Worm (Caenorhabditis elegans): ENCODE results near the gene clec-24.

Gene clec-24

ce11 chrV:16880679-16881078 lies 18.9 kb downstream of the clec-24 start, which contains the start of gene F09C6.14:
Gene F09C6.14, plus strand, starts transcription at chrV:16880979.
- TF ChIP-seq flt-1 (GFP tag; IDR thresholded peaks at IDR 0.05) (no peak), sea-1 (GFP tag; conservative IDR thresholded peaks at IDR 0.05) (no peak), hmg-4 (GFP tag; optimal IDR thresholded peaks at IDR 0.05) (no peak), ceh-36 (tag; optimal IDR thresholded peaks at IDR 0.05) (no peak), scrt-1 (GFP tag; IDR thresholded peaks at IDR 0.05) (no peak), ets-7 (tag; optimal IDR thresholded peaks at IDR 0.05) (no peak), ama-1 (optimal IDR thresholded peaks at IDR 0.05) (no peak), hnd-1 (tag; optimal IDR thresholded peaks at IDR 0.05) (no peak), hmbx-1 (tag; optimal IDR thresholded peaks at IDR 0.05) (no peak), tbx-11 (GFP tag; IDR thresholded peaks at IDR 0.05) (no peak), ceh-13 (GFP tag; optimal IDR thresholded peaks at IDR 0.05) (no peak), tbx-37 (GFP tag; conservative IDR thresholded peaks at IDR 0.05) (no peak)

- TF ChIP-seq tbx-37 (GFP tag; conservative IDR thresholded peaks at IDR 0.05) (no peak), tra-4 (tag; optimal IDR thresholded peaks at IDR 0.05) (no peak), ceh-36 (tag; optimal IDR thresholded peaks at IDR 0.05) (no peak), sea-1 (GFP tag; conservative IDR thresholded peaks at IDR 0.05) (no peak), hmg-4 (GFP tag; optimal IDR thresholded peaks at IDR 0.05) (no peak), hmbx-1 (tag; optimal IDR thresholded peaks at IDR 0.05) (no peak), ceh-13 (GFP tag; optimal IDR thresholded peaks at IDR 0.05) (no peak), pes-1 (GFP tag; IDR thresholded peaks at IDR 0.05) (no peak), ama-1 (optimal IDR thresholded peaks at IDR 0.05) (no peak), aly-1 (tag; optimal IDR thresholded peaks at IDR 0.05) (no peak), tbx-11 (GFP tag; IDR thresholded peaks at IDR 0.05) (no peak), hnd-1 (tag; optimal IDR thresholded peaks at IDR 0.05) (no peak)
These were observed 20.6 kb downstream of the clec-24 start, which contains the start of the genes F09C6.11 and F09C6.12 for ce11 chrV:16882260-16882918. Gene F09C6.11, minus strand, starts transcription at chrV:16882310. Gene F09C6.12, plus strand, starts transcription at chrV:16882868.

ce11 chrV:16884744-16885143 lies 22.9 kb downstream of the clec-24 start, which contains the start of gene F09C6.13:
Gene F09C6.13, plus strand, starts transcription at chrV:16885044.
- TF ChIP-seq hnd-1 (tag; optimal IDR thresholded peaks at IDR 0.05) (no peak), hmbx-1 (tag; optimal IDR thresholded peaks at IDR 0.05) (no peak), ets-7 (tag; optimal IDR thresholded peaks at IDR 0.05) (no peak), pes-1 (GFP tag; IDR thresholded peaks at IDR 0.05) (no peak), ceh-13 (GFP tag; optimal IDR thresholded peaks at IDR 0.05) (no peak), aly-1 (tag; optimal IDR thresholded peaks at IDR 0.05) (no peak), tbx-37 (GFP tag; conservative IDR thresholded peaks at IDR 0.05) (no peak), F13C5.2 (tag; optimal IDR thresholded peaks at IDR 0.05) (no peak), tra-4 (tag; optimal IDR thresholded peaks at IDR 0.05) (no peak), ama-1 (optimal IDR thresholded peaks at IDR 0.05) (no peak), ceh-36 (tag; optimal IDR thresholded peaks at IDR 0.05) (no peak), scrt-1 (GFP tag; IDR thresholded peaks at IDR 0.05) (no peak), B0310.2 (tag; optimal IDR thresholded peaks at IDR 0.05) (no peak)

- no peak for TF ChIP-seq ets-7 (tag; optimal IDR thresholded peaks at IDR 0.05)
These were observed 27.0 kb downstream of the clec-24 start, which contains the start of the genes ifas-2 and fbxa-44 for ce11 chrV:16888788-16889325. Gene ifas-2, minus strand, starts transcription at chrV:16888888. Gene fbxa-44, plus strand, starts transcription at chrV:16889275.

- TF ChIP-seq hnd-1 (tag; optimal IDR thresholded peaks at IDR 0.05) (no peak), B0310.2 (tag; optimal IDR thresholded peaks at IDR 0.05) (no peak), tbx-11 (GFP tag; IDR thresholded peaks at IDR 0.05) (no peak), tbx-37 (GFP tag; conservative IDR thresholded peaks at IDR 0.05) (no peak), pes-1 (GFP tag; IDR thresholded peaks at IDR 0.05) (no peak), ceh-36 (tag; optimal IDR thresholded peaks at IDR 0.05) (no peak), ets-7 (tag; optimal IDR thresholded peaks at IDR 0.05) (no peak), tra-4 (tag; optimal IDR thresholded peaks at IDR 0.05) (no peak), sea-1 (GFP tag; conservative IDR thresholded peaks at IDR 0.05) (no peak), aly-1 (tag; optimal IDR thresholded peaks at IDR 0.05) (no peak), scrt-1 (GFP tag; IDR thresholded peaks at IDR 0.05) (no peak), hmbx-1 (tag; optimal IDR thresholded peaks at IDR 0.05) (no peak), ceh-13 (GFP tag; optimal IDR thresholded peaks at IDR 0.05) (no peak), flt-1 (GFP tag; IDR thresholded peaks at IDR 0.05) (no peak), hmg-4 (GFP tag; optimal IDR thresholded peaks at IDR 0.05) (no peak), F13C5.2 (tag; optimal IDR thresholded peaks at IDR 0.05) (no peak), ama-1 (optimal IDR thresholded peaks at IDR 0.05) (no peak)
These were observed 31.6 kb downstream of the clec-24 start, which contains the start of gene F09C6.15 for ce11 chrV:16893440-16893839. Gene F09C6.15, plus strand, starts transcription at chrV:16893740.

- TF ChIP-seq hmg-4 (GFP tag; optimal IDR thresholded peaks at IDR 0.05) = no peak
- TF ChIP-seq ama-1 (optimal IDR thresholded peaks at IDR 0.05) = no peak
- no peak for TF ChIP-seq aly-1 (tag; optimal IDR thresholded peaks at IDR 0.05)
- no peak for TF ChIP-seq tra-4 (tag; optimal IDR thresholded peaks at IDR 0.05)
- TF ChIP-seq pes-1 (GFP tag; IDR thresholded peaks at IDR 0.05) = no peak
- no peak for TF ChIP-seq ceh-13 (GFP tag; optimal IDR thresholded peaks at IDR 0.05)
- TF ChIP-seq ceh-36 (tag; optimal IDR thresholded peaks at IDR 0.05) = no peak
- TF ChIP-seq ets-7 (tag; optimal IDR thresholded peaks at IDR 0.05) = no peak
- no peak for TF ChIP-seq tbx-11 (GFP tag; IDR thresholded peaks at IDR 0.05)
These were observed 37.5 kb downstream of the clec-24 start, which contains the start of gene fbxa-45 for ce11 chrV:16899355-16899754. Gene fbxa-45, minus strand, starts transcription at chrV:16899455.

- TF ChIP-seq ceh-36 (tag; optimal IDR thresholded peaks at IDR 0.05) = no peak
- no peak for TF ChIP-seq aly-1 (tag; optimal IDR thresholded peaks at IDR 0.05)
- no peak for TF ChIP-seq tbx-11 (GFP tag; IDR thresholded peaks at IDR 0.05)
- no peak for TF ChIP-seq pes-1 (GFP tag; IDR thresholded peaks at IDR 0.05)
- TF ChIP-seq hnd-1 (tag; optimal IDR thresholded peaks at IDR 0.05) = no peak
- TF ChIP-seq flt-1 (GFP tag; IDR thresholded peaks at IDR 0.05) = no peak
- no peak for TF ChIP-seq tra-4 (tag; optimal IDR thresholded peaks at IDR 0.05)
- no peak for TF ChIP-seq tbx-37 (GFP tag; conservative IDR thresholded peaks at IDR 0.05)
These were observed 40.9 kb downstream of the clec-24 start, which contains the start of gene srd-68 for ce11 chrV:16902726-16903125. Gene srd-68, minus strand, starts transcription at chrV:16902826.
